Worm (Caenorhabditis elegans): Measurements from ENCODE around the gene F58G6.7.

DNA sequence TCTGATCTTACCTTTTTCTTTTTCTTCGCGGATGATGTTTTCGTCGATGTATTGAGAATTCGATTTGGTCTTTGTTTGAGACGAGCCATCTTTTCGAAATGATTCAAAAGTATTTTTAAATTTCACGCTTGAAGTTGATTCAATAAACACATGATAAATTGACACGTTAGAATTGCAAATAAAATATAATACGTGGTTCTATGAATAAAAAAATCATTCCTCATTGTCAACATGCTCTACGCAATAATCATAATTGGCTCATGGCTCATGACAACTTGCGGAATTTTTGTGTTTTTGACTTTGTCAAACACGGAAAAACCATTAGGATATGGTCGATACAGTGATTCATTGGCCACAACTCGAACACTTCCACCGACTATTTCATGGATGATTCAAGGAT lies 29.3 kb downstream of the F58G6.7 start, which contains the start of the genes htas-1 and ZK1251.3:
- TF ChIP-seq nhr-76 (tag; optimal IDR thresholded peaks at IDR 0.05) (no peak), lsy-2 (tag; optimal IDR thresholded peaks at IDR 0.05) (no peak), elt-1 (tag; optimal IDR thresholded peaks at IDR 0.05; ENCODE audit: borderline replicate concordance, insufficient read depth) (no peak)
